Worm (Caenorhabditis elegans) whole organism, midembryonic: ENCODE data around the gene T21C9.13.

Experiments
- T22C8.4 ChIP-seq: fragments of 200-800 bp; sonication (Bioruptor generic); IDR thresholded peaks from 2 replicates; pipeline ENCODE4 v1.3.6; 2022; ENCODE audit warnings: missing genetic modification characterization, missing compliant biosample characterization
- cog-1 ChIP-seq: sonication (generic microtip); optimal IDR thresholded peaks from 2 replicates; lab custom pipeline; 2016; ENCODE audit warnings: missing genetic modification characterization, missing compliant biosample characterization
- flt-1 ChIP-seq: fragments of 200-800 bp; sonication (Bioruptor generic); IDR thresholded peaks from 2 replicates; pipeline ENCODE4 v1.3.6; 2022; ENCODE audit warnings: missing genetic modification characterization, missing compliant biosample characterization
- med-1 ChIP-seq: sonication (generic microtip); optimal IDR thresholded peaks from 2 replicates; lab custom pipeline; 2017; ENCODE audit warnings: missing genetic modification characterization, mild to moderate bottlenecking, missing compliant biosample characterization, antibody characterized with exemption, missing genetic modification reagents; ENCODE audit not compliant: insufficient read depth
- tab-1 ChIP-seq: fragments of 200-800 bp; sonication (Bioruptor generic); IDR thresholded peaks from 2 replicates; pipeline ENCODE4 v1.3.6; 2022; ENCODE audit warnings: missing genetic modification characterization, missing compliant biosample characterization
- ztf-23 ChIP-seq: fragments of 200-800 bp; sonication (Bioruptor generic); IDR thresholded peaks from 2 replicates; pipeline ENCODE4 v1.3.6; 2022; ENCODE audit warnings: missing genetic modification reagents, missing genetic modification characterization, missing compliant biosample characterization
- ztf-29 ChIP-seq: fragments of 200-800 bp; sonication (Bioruptor generic); IDR thresholded peaks from 2 replicates; pipeline ENCODE4 v1.3.6; 2022; ENCODE audit warnings: missing genetic modification reagents, missing genetic modification characterization, missing compliant biosample characterization

ce11 chrV:10564140-10564539 is 32.9 kb upstream of the T21C9.13 start:
- TF ChIP-seq cog-1 (no peak), med-1 (GFP tag; lab: Kevin White, UChicago) (no peak), T22C8.4 (GFP tag; lab: Robert Waterston, UW) (no peak), flt-1 (GFP tag; lab: Robert Waterston, UW) (no peak), ztf-23 (GFP tag; lab: Robert Waterston, UW) (no peak), ztf-29 (no peak), tab-1 (GFP tag; lab: Robert Waterston, UW) (no peak)
